Fruit fly (Drosophila melanogaster) whole organism, embryonic: Measurements from ENCODE around the gene Drs.

Experiments
- Aef1 ChIP-seq: fragments of 200-800 bp; sonication (Bioruptor generic); IDR thresholded peaks from 3 replicates; pipeline ENCODE4 v1.3.6; 2022; ENCODE audit warnings: missing biosample characterization, missing genetic modification characterization
- BtbVII ChIP-seq: fragments of 200-800 bp; sonication (Bioruptor generic); optimal IDR thresholded peaks from 3 replicates; lab custom pipeline; 2017; ENCODE audit warnings: missing biosample characterization, mild to moderate bottlenecking, missing genetic modification characterization
- CG12219 ChIP-seq: fragments of 200-800 bp; sonication (Bioruptor generic); optimal IDR thresholded peaks from 3 replicates; lab custom pipeline; 2018; ENCODE audit warnings: missing biosample characterization, mild to moderate bottlenecking, missing genetic modification characterization
- CG16863 ChIP-seq: fragments of 200-800 bp; sonication (Bioruptor generic); optimal IDR thresholded peaks from 3 replicates; lab custom pipeline; 2016; ENCODE audit warnings: missing biosample characterization, missing genetic modification characterization
- CG17359 ChIP-seq: fragments of 200-800 bp; sonication (Bioruptor generic); optimal IDR thresholded peaks from 3 replicates; lab custom pipeline; 2018; ENCODE audit warnings: missing biosample characterization, mild to moderate bottlenecking, missing genetic modification characterization, moderate library complexity
- CG17568 ChIP-seq: fragments of 200-800 bp; sonication (Bioruptor generic); optimal IDR thresholded peaks from 2 replicates; lab custom pipeline; 2018; ENCODE audit warnings: missing biosample characterization, mild to moderate bottlenecking, missing genetic modification characterization, moderate library complexity
- CG17912 ChIP-seq: fragments of 200-800 bp; sonication (Bioruptor generic); optimal IDR thresholded peaks from 2 replicates; lab custom pipeline; 2018; ENCODE audit warnings: missing biosample characterization, mild to moderate bottlenecking, missing genetic modification characterization
- CG32532 ChIP-seq: fragments of 200-800 bp; sonication (Bioruptor generic); IDR thresholded peaks from 2 replicates; pipeline ENCODE4 v1.3.6; 2022; ENCODE audit warnings: missing biosample characterization, missing genetic modification characterization
- CG33557 ChIP-seq: fragments of 200-800 bp; sonication (Bioruptor generic); optimal IDR thresholded peaks from 2 replicates; lab custom pipeline; 2019; ENCODE audit warnings: missing biosample characterization, mild to moderate bottlenecking, missing genetic modification characterization, moderate library complexity
- CG3847 ChIP-seq: fragments of 200-800 bp; sonication (Bioruptor generic); IDR thresholded peaks from 2 replicates; pipeline ENCODE4 v1.3.6; 2022; ENCODE audit warnings: missing biosample characterization, missing genetic modification characterization
- CG43689 ChIP-seq: fragments of 200-800 bp; sonication (Bioruptor generic); IDR thresholded peaks from 2 replicates; pipeline ENCODE4 v1.3.6; 2022; ENCODE audit warnings: missing biosample characterization, missing genetic modification characterization
- CG4707 ChIP-seq: fragments of 200-800 bp; sonication (Bioruptor generic); optimal IDR thresholded peaks from 2 replicates; lab custom pipeline; 2018; ENCODE audit warnings: missing biosample characterization, mild to moderate bottlenecking, missing genetic modification characterization, moderate library complexity
- CG4854 ChIP-seq: fragments of 200-800 bp; sonication (Bioruptor generic); optimal IDR thresholded peaks from 2 replicates; lab custom pipeline; 2016; ENCODE audit warnings: missing biosample characterization, missing genetic modification characterization, inconsistent platforms
- CG6272 ChIP-seq: fragments of 200-800 bp; sonication (Bioruptor generic); IDR thresholded peaks from 2 replicates; pipeline ENCODE4 v1.3.6; 2022; ENCODE audit warnings: missing biosample characterization, missing genetic modification characterization
- CG6791 ChIP-seq: fragments of 200-800 bp; sonication (Bioruptor generic); IDR thresholded peaks from 3 replicates; pipeline ENCODE4 v1.3.6; 2022; ENCODE audit warnings: missing biosample characterization, missing genetic modification characterization; ENCODE audit not compliant: partially characterized antibody
- CG9609 ChIP-seq: fragments of 200-800 bp; sonication (Bioruptor generic); optimal IDR thresholded peaks from 3 replicates; lab custom pipeline; 2016; ENCODE audit warnings: missing biosample characterization, missing genetic modification characterization
- CG9932 ChIP-seq: fragments of 200-800 bp; sonication (Bioruptor generic); IDR thresholded peaks from 2 replicates; pipeline ENCODE4 v1.3.6; 2022; ENCODE audit warnings: missing biosample characterization, missing genetic modification characterization
- Camta ChIP-seq: fragments of 200-800 bp; sonication (Bioruptor generic); optimal IDR thresholded peaks from 2 replicates; lab custom pipeline; 2016; ENCODE audit warnings: missing biosample characterization, missing genetic modification characterization
- D ChIP-seq, 2 experiments: fragments of 200-800 bp in 1 of 2; fragments of >200 bp in 1 of 2; sonication (Bioruptor generic) in 1 of 2; optimal IDR thresholded peaks; 2 replicates in 1 of 2; 3 replicates in 1 of 2; lab custom pipeline; 2017; ENCODE audit warnings: mild to moderate bottlenecking in 1 of 2, missing biosample characterization in 1 of 2, missing genetic modification characterization in 1 of 2, missing genetic modification reagents in 1 of 2
- D19A ChIP-seq: fragments of 200-800 bp; optimal IDR thresholded peaks from 3 replicates; lab custom pipeline; 2019; ENCODE audit warnings: missing biosample characterization, mild to moderate bottlenecking, missing genetic modification characterization, moderate library complexity
- Dbx ChIP-seq: fragments of 200-800 bp; sonication (Bioruptor generic); IDR thresholded peaks from 3 replicates; pipeline ENCODE4 v1.3.6; 2022; ENCODE audit warnings: missing biosample characterization, missing genetic modification characterization
- Fer1 ChIP-seq: fragments of 200-800 bp; sonication (Bioruptor generic); optimal IDR thresholded peaks from 2 replicates; lab custom pipeline; 2017; ENCODE audit warnings: missing biosample characterization, mild to moderate bottlenecking, missing genetic modification characterization
- HLHmδ ChIP-seq: fragments of 200-800 bp; sonication (Bioruptor generic); optimal IDR thresholded peaks from 2 replicates; lab custom pipeline; 2018; ENCODE audit warnings: missing biosample characterization, mild to moderate bottlenecking, missing genetic modification characterization, moderate library complexity
- Hsf ChIP-seq: fragments of 200-800 bp; sonication (Bioruptor generic); optimal IDR thresholded peaks from 3 replicates; lab custom pipeline; 2016; ENCODE audit warnings: missing biosample characterization, missing genetic modification characterization
- Kr ChIP-seq: fragments of 200-800 bp; sonication (Bioruptor generic); optimal IDR thresholded peaks from 2 replicates; lab custom pipeline; 2017; ENCODE audit warnings: missing biosample characterization, mild to moderate bottlenecking, missing genetic modification characterization
- MESR4 ChIP-seq: fragments of 200-800 bp; sonication (Bioruptor generic); optimal IDR thresholded peaks from 2 replicates; lab custom pipeline; 2018; ENCODE audit warnings: missing biosample characterization, mild to moderate bottlenecking, missing genetic modification characterization, moderate library complexity
- Mes4 ChIP-seq: fragments of 200-800 bp; sonication (Bioruptor generic); optimal IDR thresholded peaks from 2 replicates; lab custom pipeline; 2016; ENCODE audit warnings: missing biosample characterization, missing genetic modification characterization
- NC2β ChIP-seq: fragments of 200-800 bp; sonication (Bioruptor generic); optimal IDR thresholded peaks from 2 replicates; lab custom pipeline; 2016; ENCODE audit warnings: missing biosample characterization, missing genetic modification characterization
- Scr ChIP-seq: fragments of 200-800 bp; sonication (Bioruptor generic); IDR thresholded peaks from 2 replicates; pipeline ENCODE4 v1.3.6; 2022; ENCODE audit warnings: missing biosample characterization, missing genetic modification characterization; ENCODE audit not compliant: partially characterized antibody
- Sox100B ChIP-seq: fragments of 200-800 bp; sonication (Bioruptor generic); optimal IDR thresholded peaks from 3 replicates; lab custom pipeline; 2018; ENCODE audit warnings: missing biosample characterization, mild to moderate bottlenecking, missing genetic modification characterization
- ase ChIP-seq: fragments of 200-800 bp; sonication (Bioruptor generic); IDR thresholded peaks from 3 replicates; pipeline ENCODE4 v1.3.6; 2022; ENCODE audit warnings: missing biosample characterization, missing genetic modification characterization
- chinmo ChIP-seq: fragments of 200-800 bp; sonication (Bioruptor generic); IDR thresholded peaks from 4 replicates; pipeline ENCODE4 v1.3.6; 2022; ENCODE audit warnings: missing biosample characterization, missing genetic modification characterization; ENCODE audit not compliant: partially characterized antibody
- dimm ChIP-seq: fragments of 200-800 bp; sonication (Bioruptor generic); IDR thresholded peaks from 2 replicates; pipeline ENCODE4 v1.3.6; 2022; ENCODE audit warnings: missing biosample characterization, missing genetic modification characterization
- emc ChIP-seq: fragments of 200-800 bp; sonication (Bioruptor generic); optimal IDR thresholded peaks from 2 replicates; lab custom pipeline; 2016; ENCODE audit warnings: missing biosample characterization, missing genetic modification characterization
- gfzf ChIP-seq: fragments of 200-800 bp; sonication (Bioruptor generic); optimal IDR thresholded peaks from 2 replicates; lab custom pipeline; 2016; ENCODE audit warnings: missing biosample characterization, mild to moderate bottlenecking, missing genetic modification characterization, moderate library complexity
- grau ChIP-seq: fragments of 200-800 bp; optimal IDR thresholded peaks from 3 replicates; lab custom pipeline; 2019; ENCODE audit warnings: missing biosample characterization, mild to moderate bottlenecking, missing genetic modification characterization, moderate library complexity
- gsb-n ChIP-seq: fragments of 200-800 bp; sonication (Bioruptor generic); optimal IDR thresholded peaks from 3 replicates; lab custom pipeline; 2018; ENCODE audit warnings: missing biosample characterization, mild to moderate bottlenecking, missing genetic modification characterization
- insv ChIP-seq, 2 experiments: fragments of 200-800 bp; sonication (Bioruptor generic); optimal IDR thresholded peaks; 3 replicates each; lab custom pipeline; 2016 to 2018; ENCODE audit warnings: missing biosample characterization in 2 of 2, missing genetic modification characterization in 2 of 2
- nerfin-1 ChIP-seq: fragments of 200-800 bp; sonication (Bioruptor generic); optimal IDR thresholded peaks from 3 replicates; lab custom pipeline; 2019; ENCODE audit warnings: missing biosample characterization, mild to moderate bottlenecking, missing genetic modification characterization, moderate library complexity
- nerfin-2 ChIP-seq: fragments of 200-800 bp; sonication (Bioruptor generic); IDR thresholded peaks from 2 replicates; pipeline ENCODE4 v1.3.6; 2022; ENCODE audit warnings: missing biosample characterization, missing genetic modification characterization; ENCODE audit not compliant: partially characterized antibody
- pan ChIP-seq, 4 experiments: fragments of >200 bp in 3 of 4; fragments of 200-800 bp in 1 of 4; sonication (Bioruptor generic) in 1 of 4; optimal IDR thresholded peaks in 3 of 4; IDR thresholded peaks in 1 of 4; 2 replicates each; pipeline versions ENCODE4 v1.3.6 to Lab custom; 2017 to 2022; ENCODE audit warnings: missing biosample characterization in 2 of 4, missing genetic modification characterization in 2 of 4, mixed read lengths in 1 of 4
- psq ChIP-seq: fragments of 200-800 bp; sonication (Bioruptor generic); optimal IDR thresholded peaks from 2 replicates; lab custom pipeline; 2017; ENCODE audit warnings: missing biosample characterization, missing genetic modification characterization
- scrt ChIP-seq: fragments of 200-800 bp; sonication (Bioruptor generic); optimal IDR thresholded peaks from 2 replicates; lab custom pipeline; 2018; ENCODE audit warnings: missing biosample characterization, mild to moderate bottlenecking, missing genetic modification characterization, moderate library complexity
- sim ChIP-seq: fragments of 200-800 bp; sonication (Bioruptor generic); IDR thresholded peaks from 2 replicates; pipeline ENCODE4 v1.3.6; 2022; ENCODE audit warnings: missing biosample characterization, missing genetic modification characterization
- slou ChIP-seq: fragments of 200-800 bp; sonication (Bioruptor generic); optimal IDR thresholded peaks from 3 replicates; lab custom pipeline; 2016; ENCODE audit warnings: missing biosample characterization, missing genetic modification characterization
- tup ChIP-seq: fragments of 200-800 bp; sonication (Bioruptor generic); optimal IDR thresholded peaks from 2 replicates; lab custom pipeline; 2016; ENCODE audit warnings: missing biosample characterization, mild to moderate bottlenecking, missing genetic modification characterization, moderate library complexity
- wek ChIP-seq: fragments of 200-800 bp; sonication (Bioruptor generic); optimal IDR thresholded peaks from 3 replicates; lab custom pipeline; 2018; ENCODE audit warnings: missing biosample characterization, mild to moderate bottlenecking, missing genetic modification characterization, moderate library complexity

Drs gene

dm6 chr3L:3418207-3419086, 49.1 kb downstream of the Drs start (continued):
- peak; percentile 35 for TF ChIP-seq wek (GFP tag; lab: Kevin White, UChicago)
- peak; percentile 18; the same call in 1 of the 2 replicates for TF ChIP-seq sim (GFP tag; lab: Robert Waterston, UW)
- no peak for TF ChIP-seq psq (GFP tag; lab: Kevin White, UChicago)
- no peak for TF ChIP-seq nerfin-2 (GFP tag; lab: Robert Waterston, UW)
- no peak for TF ChIP-seq D (optimal IDR thresholded peaks at IDR 0.05; lab: Kevin White, UChicago)
- TF ChIP-seq D (GFP tag; optimal IDR thresholded peaks at IDR 0.05; lab: Kevin White, UChicago), result peak; percentile 51
- TF ChIP-seq CG6791, result no peak
- peak; percentile 80 for TF ChIP-seq CG3847 (GFP tag; lab: Robert Waterston, UW)
- peak; percentile 50 for TF ChIP-seq Mes4 (GFP tag; lab: Kevin White, UChicago)
- no peak for TF ChIP-seq Kr (GFP tag; lab: Kevin White, UChicago)
- peak; percentile 99 for TF ChIP-seq chinmo (GFP tag; lab: Robert Waterston, UW)
- peak; percentile 70 for TF ChIP-seq scrt (GFP tag; lab: Kevin White, UChicago)
- peak; percentile 77 for TF ChIP-seq BtbVII (GFP tag; lab: Kevin White, UChicago)
- peak; percentile 63 for TF ChIP-seq grau (tag; lab: Kevin White, UChicago)
- peak; percentile 90 for TF ChIP-seq CG32532 (GFP tag; lab: Robert Waterston, UW)
- no peak for TF ChIP-seq tup (GFP tag; lab: Kevin White, UChicago)
- peak; percentile 83 for TF ChIP-seq Dbx (GFP tag; lab: Robert Waterston, UW)
- peak; percentile 51 for TF ChIP-seq Hsf
- no peak for TF ChIP-seq gfzf (GFP tag; lab: Kevin White, UChicago)
- peak; percentile 67 for TF ChIP-seq CG43689 (GFP tag; lab: Robert Waterston, UW)
- TF ChIP-seq CG9932 (GFP tag; lab: Robert Waterston, UW), result peak; percentile 78
- no peak for TF ChIP-seq Scr
- peak; percentile 28 for TF ChIP-seq CG17568
- peak; percentile 93 for TF ChIP-seq CG17912 (GFP tag; lab: Kevin White, UChicago)
- peak; percentile 74 for TF ChIP-seq dimm (GFP tag; lab: Robert Waterston, UW)
- TF ChIP-seq NC2β, result no peak
- peak; percentile 43 for TF ChIP-seq emc (GFP tag; lab: Kevin White, UChicago)
- TF ChIP-seq CG16863 (GFP tag; lab: Kevin White, UChicago), result peak; percentile 47
- peak; percentile 19 for TF ChIP-seq nerfin-1
- peak; percentile 82 for TF ChIP-seq Fer1 (GFP tag; lab: Kevin White, UChicago)
- TF ChIP-seq Camta (GFP tag; lab: Kevin White, UChicago), result peak; percentile 13
- peak; percentile 36 for TF ChIP-seq slou
- TF ChIP-seq insv (GFP tag; optimal IDR thresholded peaks at IDR 0.05; lab: Kevin White, UChicago), result peak in 1 of 2 experiments; percentile 20
- peak; percentile 67 for TF ChIP-seq CG9609 (GFP tag; lab: Kevin White, UChicago)
- TF ChIP-seq gsb-n (tag; lab: Kevin White, UChicago), result peak; percentile 30
- no peak for TF ChIP-seq pan (optimal IDR thresholded peaks at IDR 0.05; lab: Kevin White, UChicago)
- peak in 1 of 2 experiments; percentile 89 for TF ChIP-seq pan (GFP tag; optimal IDR thresholded peaks at IDR 0.05 in 1 of 2, IDR thresholded peaks at IDR 0.05 in 1 of 2)
- TF ChIP-seq CG12219 (GFP tag; lab: Kevin White, UChicago), result peak; percentile 40
- TF ChIP-seq CG17359, result peak; percentile 84
- peak; percentile 51 for TF ChIP-seq Sox100B (GFP tag; lab: Kevin White, UChicago)
- TF ChIP-seq HLHmδ (GFP tag; lab: Kevin White, UChicago), result peak; percentile 88
- peak; percentile 47 for TF ChIP-seq CG4854
- TF ChIP-seq ase, result peak; percentile 78
- TF ChIP-seq D19A (tag; lab: Kevin White, UChicago), result peak; percentile 40
- TF ChIP-seq Aef1, result peak; percentile 79
- TF ChIP-seq CG4707, result peak; percentile 38
- no peak for TF ChIP-seq MESR4 (GFP tag; lab: Kevin White, UChicago)
- peak; percentile 76 for TF ChIP-seq CG6272 (GFP tag; lab: Robert Waterston, UW)
- no peak for TF ChIP-seq CG33557
